Worm (Caenorhabditis elegans): ENCODE measurements around the gene ocr-1.

ocr-1 gene

ce11 chrV:10723181-10723580 lies 41.0 kb upstream of the ocr-1 start:
- TF ChIP-seq ceh-24 (tag; optimal IDR thresholded peaks at IDR 0.05), result no peak
- peak; percentile 59 for TF ChIP-seq hlh-30 (tag; optimal IDR thresholded peaks at IDR 0.05; ENCODE audit: insufficient read depth)

- TF ChIP-seq odd-2 (tag; optimal IDR thresholded peaks at IDR 0.05) (no peak), ceh-34 (tag; optimal IDR thresholded peaks at IDR 0.05) (peak; percentile 22)
These were observed 40.6 kb upstream of the ocr-1 start for ce11 chrV:10723583-10723982.

- no peak for TF ChIP-seq pqm-1 (tag; optimal IDR thresholded peaks at IDR 0.05)
- no peak for TF ChIP-seq ama-1 (optimal IDR thresholded peaks at IDR 0.05)
- no peak for TF ChIP-seq nfya-1 (tag; optimal IDR thresholded peaks at IDR 0.05)
- no peak for TF ChIP-seq gmeb-2 (tag; optimal IDR thresholded peaks at IDR 0.05)
- TF ChIP-seq madf-2 (tag; optimal IDR thresholded peaks at IDR 0.05), result no peak
These were observed 39.7 kb upstream of the ocr-1 start for ce11 chrV:10724472-10724871.

ce11 chrV:10725424-10725951 lies 38.7 kb upstream of the ocr-1 start:
- TF ChIP-seq ceh-22 (tag; optimal IDR thresholded peaks at IDR 0.05) (no peak), hlh-13 (GFP tag; optimal IDR thresholded peaks at IDR 0.05) (no peak), K02D7.2 (tag; optimal IDR thresholded peaks at IDR 0.05) (no peak), ttx-3 (tag; optimal IDR thresholded peaks at IDR 0.05) (no peak), unc-3 (GFP tag; conservative IDR thresholded peaks at IDR 0.05) (no peak), unc-3 (tag; optimal IDR thresholded peaks at IDR 0.05) (no peak), nhr-232 (tag; optimal IDR thresholded peaks at IDR 0.05) (no peak), che-1 (tag; optimal IDR thresholded peaks at IDR 0.05) (no peak), C38D4.7 (GFP tag; optimal IDR thresholded peaks at IDR 0.05) (no peak), eyg-1 (tag; optimal IDR thresholded peaks at IDR 0.05) (no peak), pha-2 (tag; optimal IDR thresholded peaks at IDR 0.05) (no peak), ceh-45 (GFP tag; IDR thresholded peaks at IDR 0.05) (no peak), unc-55 (GFP tag; optimal IDR thresholded peaks at IDR 0.05) (no peak)

- TF ChIP-seq elt-2 (tag; optimal IDR thresholded peaks at IDR 0.05) (peak; percentile 88), hlh-15 (tag; optimal IDR thresholded peaks at IDR 0.05) (no peak)
These were observed 37.5 kb upstream of the ocr-1 start for ce11 chrV:10726691-10727090.

- TF ChIP-seq ahr-1 (tag; optimal IDR thresholded peaks at IDR 0.05), result no peak
- TF ChIP-seq ceh-6 (GFP tag; optimal IDR thresholded peaks at IDR 0.05), result no peak
- no peak for TF ChIP-seq K02D7.2 (tag; optimal IDR thresholded peaks at IDR 0.05)
- TF ChIP-seq elt-4 (tag; optimal IDR thresholded peaks at IDR 0.05), result no peak
- TF ChIP-seq K09A11.1 (tag; optimal IDR thresholded peaks at IDR 0.05; ENCODE audit: insufficient read depth), result no peak
- peak; percentile 73 for TF ChIP-seq ceh-18 (tag; optimal IDR thresholded peaks at IDR 0.05)
- TF ChIP-seq mec-3 (tag; optimal IDR thresholded peaks at IDR 0.05; ENCODE audit: borderline replicate concordance), result no peak
- no peak for TF ChIP-seq ets-4 (tag; optimal IDR thresholded peaks at IDR 0.05)
- TF ChIP-seq rnt-1 (tag; optimal IDR thresholded peaks at IDR 0.05), result peak; percentile 19
- TF ChIP-seq fkh-6 (tag; optimal IDR thresholded peaks at IDR 0.05), result no peak
- TF ChIP-seq C08G9.2 (tag; optimal IDR thresholded peaks at IDR 0.05), result no peak
- TF ChIP-seq unc-55 (GFP tag; optimal IDR thresholded peaks at IDR 0.05), result peak; percentile 92
- peak; percentile 32 for TF ChIP-seq nfya-1 (tag; optimal IDR thresholded peaks at IDR 0.05)
- no peak for TF ChIP-seq ttx-3 (tag; optimal IDR thresholded peaks at IDR 0.05)
- TF ChIP-seq eyg-1 (tag; optimal IDR thresholded peaks at IDR 0.05), result no peak
- TF ChIP-seq C38D4.7 (GFP tag; optimal IDR thresholded peaks at IDR 0.05), result no peak
- no peak for TF ChIP-seq unc-42 (tag; optimal IDR thresholded peaks at IDR 0.05)
- TF ChIP-seq fax-1 (tag; optimal IDR thresholded peaks at IDR 0.05), result no peak
- no peak for TF ChIP-seq dmd-4 (tag; optimal IDR thresholded peaks at IDR 0.05; ENCODE audit: borderline replicate concordance)
- no peak for TF ChIP-seq hlh-13 (GFP tag; optimal IDR thresholded peaks at IDR 0.05)
- no peak for TF ChIP-seq ceh-34 (tag; optimal IDR thresholded peaks at IDR 0.05)
- no peak for TF ChIP-seq ceh-19 (GFP tag; optimal IDR thresholded peaks at IDR 0.05)
- TF ChIP-seq dve-1 (tag; optimal IDR thresholded peaks at IDR 0.05), result no peak
- no peak for TF ChIP-seq pha-2 (tag; optimal IDR thresholded peaks at IDR 0.05)
- TF ChIP-seq fkh-10 (GFP tag; optimal IDR thresholded peaks at IDR 0.05), result no peak
- no peak for TF ChIP-seq ref-2 (tag; optimal IDR thresholded peaks at IDR 0.05)
- no peak for TF ChIP-seq ceh-45 (GFP tag; IDR thresholded peaks at IDR 0.05)
- TF ChIP-seq Y22D7AL.16 (tag; optimal IDR thresholded peaks at IDR 0.05), result no peak
- TF ChIP-seq lin-11 (tag; optimal IDR thresholded peaks at IDR 0.05), result no peak
These were observed 36.5 kb upstream of the ocr-1 start for ce11 chrV:10727651-10728050.
